Fruit fly (Drosophila melanogaster): ENCODE measurements around the gene CG8840.

DNA sequence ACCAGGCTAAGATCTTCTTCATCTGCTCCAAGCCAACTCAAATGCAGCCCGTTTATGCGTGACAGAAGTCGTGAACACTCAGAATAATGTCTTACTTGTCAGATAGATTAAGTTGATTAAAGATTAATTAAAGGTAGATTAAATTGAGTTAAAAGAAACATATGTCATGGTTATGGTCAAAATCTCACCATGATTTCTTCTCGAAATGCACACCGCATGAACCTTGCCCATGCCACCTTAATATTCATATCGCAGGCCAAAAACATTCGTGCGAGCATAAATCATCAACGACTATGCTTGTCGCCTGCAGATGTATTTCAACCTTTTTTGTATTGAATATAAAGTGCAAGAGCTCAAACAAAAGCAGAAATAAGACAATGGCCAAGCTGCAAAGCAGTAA, 26.7 kb downstream of the CG8840 start:
- TF ChIP-seq crol (GFP tag; IDR thresholded peaks at IDR 0.05), result no peak
- no peak for TF ChIP-seq Dad (GFP tag; optimal IDR thresholded peaks at IDR 0.05)
- no peak for TF ChIP-seq Atf6 (GFP tag; IDR thresholded peaks at IDR 0.05)
- TF ChIP-seq BtbVII (GFP tag; optimal IDR thresholded peaks at IDR 0.05), result no peak
- peak in 1 of 2 experiments; percentile 12 for TF ChIP-seq Hr78 (GFP tag; optimal IDR thresholded peaks at IDR 0.05)
- TF ChIP-seq CG2889 (GFP tag; IDR thresholded peaks at IDR 0.05), result no peak

Measured in whole organism, embryonic.